Fruit fly (Drosophila melanogaster): ENCODE data around the gene tna.

The tna gene

DNA sequence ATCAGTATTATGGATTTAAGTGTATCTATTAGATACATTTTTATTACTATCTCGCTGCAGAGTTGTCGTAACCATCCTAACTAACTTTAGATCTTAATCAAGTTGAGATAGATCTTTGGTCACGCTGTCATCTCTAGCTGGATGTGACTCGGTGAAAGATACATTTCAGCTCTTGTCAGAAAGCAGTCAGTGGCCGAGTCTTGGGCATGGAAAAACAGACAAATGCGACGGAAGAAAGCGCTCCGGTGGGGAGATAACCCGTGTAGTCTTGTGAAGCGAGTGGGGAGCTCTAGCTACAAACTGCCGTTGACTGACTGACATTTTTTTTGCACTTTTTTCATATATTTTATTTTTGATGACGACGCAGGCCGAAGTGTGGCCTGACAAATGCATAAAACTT is 42.1 kb upstream of the tna start:
- peak; percentile 20 for TF ChIP-seq Med (GFP tag)
- peak; percentile 13 for TF ChIP-seq Sry-δ (GFP tag; optimal IDR thresholded peaks at IDR 0.05)
- 0 out of 3 replicates have a peak, but pooled peaks have one; percentile 19 for TF ChIP-seq ken (GFP tag; IDR thresholded peaks at IDR 0.05)
- 0 out of 3 replicates have a peak, but pooled peaks have one; percentile 14 for TF ChIP-seq ci (GFP tag; IDR thresholded peaks at IDR 0.05)
- no peak for TF ChIP-seq yki (optimal IDR thresholded peaks at IDR 0.05)
- TF ChIP-seq ATbp (GFP tag; optimal IDR thresholded peaks at IDR 0.05): no peak
- peak; percentile 70 for TF ChIP-seq CG18011 (GFP tag; optimal IDR thresholded peaks at IDR 0.05)
- 0 out of 3 replicates have a peak, but pooled peaks have one; percentile 34 for TF ChIP-seq CG3726 (GFP tag; IDR thresholded peaks at IDR 0.05)
- no peak for TF ChIP-seq CG8388 (GFP tag; optimal IDR thresholded peaks at IDR 0.05)
- peak; percentile 4 for TF ChIP-seq grn (GFP tag; optimal IDR thresholded peaks at IDR 0.05)
- no peak for TF ChIP-seq Max (GFP tag; optimal IDR thresholded peaks at IDR 0.05)

DNA sequence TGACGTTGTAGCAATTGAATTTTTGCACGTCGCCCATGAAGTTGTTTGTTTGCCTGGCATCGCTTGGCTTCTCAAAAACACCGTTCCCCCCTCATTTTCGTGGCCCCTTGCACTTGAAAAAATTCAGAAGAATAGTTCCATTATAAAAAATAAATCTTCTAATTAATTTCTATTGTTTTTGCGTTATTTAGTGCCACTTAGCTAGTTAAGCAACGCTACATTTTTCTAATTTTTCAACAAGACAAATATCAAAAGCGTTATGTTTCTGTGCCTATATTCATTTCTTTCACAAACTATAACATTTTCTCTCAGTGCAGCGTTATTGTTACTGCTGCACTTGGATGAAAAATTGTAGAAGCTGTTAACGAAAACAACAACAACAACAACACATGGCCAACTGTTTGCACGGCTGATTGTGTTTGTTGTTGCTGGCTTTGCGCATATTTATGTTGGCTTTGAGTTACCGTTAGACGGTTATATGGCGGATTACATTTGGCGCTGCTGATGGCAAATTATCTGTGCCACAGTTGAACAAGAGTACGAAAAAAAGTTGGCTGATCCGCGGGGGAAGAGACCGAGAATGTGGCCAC is 41.3 kb upstream of the tna start:
- TF ChIP-seq lbe (GFP tag; optimal IDR thresholded peaks at IDR 0.05) (peak; percentile 4), CG34422 (GFP tag; IDR thresholded peaks at IDR 0.05) (no peak), vnd (GFP tag; IDR thresholded peaks at IDR 0.05; ENCODE audit: partially characterized antibody) (no peak), sens (GFP tag) (peak; percentile 43), Deaf1 (tag; optimal IDR thresholded peaks at IDR 0.05) (no peak), CG42726 (GFP tag; IDR thresholded peaks at IDR 0.05; ENCODE audit: partially characterized antibody) (no peak), Dad (GFP tag; optimal IDR thresholded peaks at IDR 0.05) (no peak), CG10959 (GFP tag; IDR thresholded peaks at IDR 0.05) (no peak), CG8290 (GFP tag; optimal IDR thresholded peaks at IDR 0.05) (no peak), CG8290 (tag; optimal IDR thresholded peaks at IDR 0.05) (no peak), phol (tag; optimal IDR thresholded peaks at IDR 0.05) (peak; percentile 17), fru (optimal IDR thresholded peaks at IDR 0.05) (no peak), CG8089 (GFP tag; optimal IDR thresholded peaks at IDR 0.05) (no peak), CG10366 (GFP tag; IDR thresholded peaks at IDR 0.05) (no peak), CG12155 (GFP tag; optimal IDR thresholded peaks at IDR 0.05) (no peak), fd96Cb (tag; optimal IDR thresholded peaks at IDR 0.05) (peak; percentile 16), CG14860 (GFP tag; IDR thresholded peaks at IDR 0.05; ENCODE audit: partially characterized antibody) (no peak), CG10431 (GFP tag; optimal IDR thresholded peaks at IDR 0.05) (no peak), CG18262 (tag; optimal IDR thresholded peaks at IDR 0.05) (peak; percentile 35), gem (tag; optimal IDR thresholded peaks at IDR 0.05) (peak; percentile 53), Drgx (GFP tag; IDR thresholded peaks at IDR 0.05) (peak; percentile 85), CG17328 (GFP tag; IDR thresholded peaks at IDR 0.05) (no peak), CG10979 (tag; optimal IDR thresholded peaks at IDR 0.05) (peak; percentile 17), CG11504 (tag; optimal IDR thresholded peaks at IDR 0.05) (peak; percentile 37), dpn (GFP tag; optimal IDR thresholded peaks at IDR 0.05) (no peak), abd-A (tag; optimal IDR thresholded peaks at IDR 0.05) (no peak), Mad (GFP tag; optimal IDR thresholded peaks at IDR 0.05) (no peak), CG8281 (tag; optimal IDR thresholded peaks at IDR 0.05) (no peak), CG7839 (tag; optimal IDR thresholded peaks at IDR 0.05) (no peak), CG12391 (tag; optimal IDR thresholded peaks at IDR 0.05) (peak; percentile 10), Hr51 (GFP tag; optimal IDR thresholded peaks at IDR 0.05) (peak in 1 of 2 experiments; percentile 30), Ptx1 (GFP tag; IDR thresholded peaks at IDR 0.05) (0 out of 2 replicates have a peak, but pooled peaks have one; percentile 16), trem (tag; optimal IDR thresholded peaks at IDR 0.05) (no peak), Ets65A (GFP tag) (peak; percentile 78), ERR (GFP tag; optimal IDR thresholded peaks at IDR 0.05) (no peak), tup (GFP tag; optimal IDR thresholded peaks at IDR 0.05) (no peak), CG3838 (GFP tag; optimal IDR thresholded peaks at IDR 0.05) (no peak), CG15269 (tag; optimal IDR thresholded peaks at IDR 0.05) (no peak), E2f1 (GFP tag; IDR thresholded peaks at IDR 0.05) (no peak), lilli (GFP tag; optimal IDR thresholded peaks at IDR 0.05) (no peak)

All from whole organism, embryonic.